Worm (Caenorhabditis elegans): ENCODE data around the gene ins-6.

ce11 chrII:6026646-6027045 lies 26.4 kb downstream of the ins-6 start:
- no peak for TF ChIP-seq ama-1 (optimal IDR thresholded peaks at IDR 0.05)
- no peak for TF ChIP-seq ama-1 (GFP tag; optimal IDR thresholded peaks at IDR 0.05)
- TF ChIP-seq pha-4 (tag; optimal IDR thresholded peaks at IDR 0.05), result no peak
